Worm (Caenorhabditis elegans) whole organism, L1 larva: ENCODE results near the gene frpr-2.

Source experiments
- aha-1 ChIP-seq: fragments of 150-350 bp; optimal IDR thresholded peaks from 2 replicates; lab custom pipeline; 2014; ENCODE audit warnings: missing biosample characterization, missing genetic modification characterization
- elt-2 ChIP-seq: sonication (generic microtip); optimal IDR thresholded peaks from 2 replicates; lab custom pipeline; 2016; ENCODE audit warnings: missing genetic modification characterization, mild to moderate bottlenecking, inconsistent platforms, missing compliant biosample characterization, missing genetic modification reagents
- nhr-237 ChIP-seq: fragments of 150-350 bp; optimal IDR thresholded peaks from 2 replicates; lab custom pipeline; 2014; ENCODE audit warnings: missing biosample characterization, missing genetic modification characterization

- TF ChIP-seq aha-1 (tag; lab: Kevin White, UChicago) (no peak), nhr-237 (tag; lab: Kevin White, UChicago) (no peak), elt-2 (tag; lab: Kevin White, UChicago) (no peak)
Observed at ce11 chrX:12928753-12929152, 36.5 kb upstream of the frpr-2 start.
